Fruit fly (Drosophila melanogaster): ENCODE results near the gene CG3534.
A peak's percentile ranks its signal among the peaks of the same experiment; 100 is the strongest.

CG3534 gene

dm6 chr3R:17002218-17003110 is 6.2 kb downstream of the CG3534 start, which contains the start of the genes Sf3a1 and Irc:
TSS of gene Sf3a1 (minus strand) at chr3R:17002355.
TSS of gene Irc (plus strand) at chr3R:17002875.
- no peak for TF ChIP-seq Rel (GFP tag; optimal IDR thresholded peaks at IDR 0.05)
- peak; percentile 96 for TF ChIP-seq Rel (tag; optimal IDR thresholded peaks at IDR 0.05)
- TF ChIP-seq Hnf4 (GFP tag; optimal IDR thresholded peaks at IDR 0.05), result peak; percentile 50
- peak; percentile 95 for TF ChIP-seq fru (GFP tag; optimal IDR thresholded peaks at IDR 0.05)
- no peak for TF ChIP-seq Sp1 (GFP tag; optimal IDR thresholded peaks at IDR 0.05)
- TF ChIP-seq Hr83 (GFP tag; optimal IDR thresholded peaks at IDR 0.05; ENCODE audit: poor library complexity, severe bottlenecking), result peak; percentile 60
- peak; percentile 4 for TF ChIP-seq rgr (GFP tag; optimal IDR thresholded peaks at IDR 0.05)
- peak; percentile 13 for TF ChIP-seq ey (GFP tag; optimal IDR thresholded peaks at IDR 0.05)
- no peak for TF ChIP-seq CG32264 (GFP tag; optimal IDR thresholded peaks at IDR 0.05)
- TF ChIP-seq Jra (GFP tag; optimal IDR thresholded peaks at IDR 0.05), result peak; percentile 37

dm6 chr3R:17003468-17003867 is 7.2 kb downstream of the CG3534 start:
- TF ChIP-seq Rel (GFP tag; optimal IDR thresholded peaks at IDR 0.05) (no peak), Rel (tag; optimal IDR thresholded peaks at IDR 0.05) (peak; percentile 90), Hnf4 (GFP tag; optimal IDR thresholded peaks at IDR 0.05) (no peak), Vsx2 (GFP tag; optimal IDR thresholded peaks at IDR 0.05; ENCODE audit: partially characterized antibody) (no peak)

dm6 chr3R:17007336-17007735 is 11.1 kb downstream of the CG3534 start:
- TF ChIP-seq jim (GFP tag; optimal IDR thresholded peaks at IDR 0.05) (no peak), Abd-B (GFP tag; optimal IDR thresholded peaks at IDR 0.05) (no peak), Rel (GFP tag; optimal IDR thresholded peaks at IDR 0.05) (no peak), Rel (tag; optimal IDR thresholded peaks at IDR 0.05) (no peak), h (GFP tag; optimal IDR thresholded peaks at IDR 0.05) (no peak), sage (GFP tag; optimal IDR thresholded peaks at IDR 0.05) (no peak), pan (optimal IDR thresholded peaks at IDR 0.05) (no peak), woc (GFP tag; optimal IDR thresholded peaks at IDR 0.05) (no peak), Vsx2 (GFP tag; optimal IDR thresholded peaks at IDR 0.05; ENCODE audit: partially characterized antibody) (no peak), Jra (GFP tag; optimal IDR thresholded peaks at IDR 0.05) (no peak), sv (GFP tag; optimal IDR thresholded peaks at IDR 0.05) (no peak), Hr83 (GFP tag; optimal IDR thresholded peaks at IDR 0.05; ENCODE audit: poor library complexity, severe bottlenecking) (no peak), lola (GFP tag; optimal IDR thresholded peaks at IDR 0.05) (no peak), N (GFP tag; optimal IDR thresholded peaks at IDR 0.05) (no peak), Sp1 (GFP tag; optimal IDR thresholded peaks at IDR 0.05) (no peak), Dfd (GFP tag; optimal IDR thresholded peaks at IDR 0.05) (no peak), usp (GFP tag; optimal IDR thresholded peaks at IDR 0.05) (no peak), foxo (GFP tag; optimal IDR thresholded peaks at IDR 0.05) (no peak), brk (GFP tag; optimal IDR thresholded peaks at IDR 0.05) (no peak), CrebA (GFP tag; optimal IDR thresholded peaks at IDR 0.05; ENCODE audit: borderline replicate concordance) (no peak)

- TF ChIP-seq fru (GFP tag; optimal IDR thresholded peaks at IDR 0.05) (peak; percentile 27), Vsx2 (GFP tag; optimal IDR thresholded peaks at IDR 0.05; ENCODE audit: partially characterized antibody) (peak; percentile 27), pan (optimal IDR thresholded peaks at IDR 0.05) (no peak), Rel (GFP tag; optimal IDR thresholded peaks at IDR 0.05) (no peak), Rel (tag; optimal IDR thresholded peaks at IDR 0.05) (peak; percentile 7), h (GFP tag; optimal IDR thresholded peaks at IDR 0.05) (peak; percentile 74), CG32264 (GFP tag; optimal IDR thresholded peaks at IDR 0.05) (no peak)
These were observed 11.9 kb downstream of the CG3534 start, which contains the start of gene CG8907 for dm6 chr3R:17008018-17008674. TSS of gene CG8907 (plus strand) at chr3R:17008269.

- TF ChIP-seq woc (GFP tag; optimal IDR thresholded peaks at IDR 0.05) (no peak), dl (GFP tag; optimal IDR thresholded peaks at IDR 0.05; ENCODE audit: insufficient read depth in 1 of 2, partially characterized antibody in 2 of 2) (no peak), foxo (GFP tag; optimal IDR thresholded peaks at IDR 0.05) (no peak), jim (GFP tag; optimal IDR thresholded peaks at IDR 0.05) (no peak), tai (GFP tag; optimal IDR thresholded peaks at IDR 0.05) (no peak), psq (GFP tag; optimal IDR thresholded peaks at IDR 0.05) (no peak), dmrt93B (GFP tag; optimal IDR thresholded peaks at IDR 0.05) (no peak), ey (GFP tag; optimal IDR thresholded peaks at IDR 0.05) (no peak), GATAd (GFP tag; optimal IDR thresholded peaks at IDR 0.05) (no peak), dsf (GFP tag; optimal IDR thresholded peaks at IDR 0.05; ENCODE audit: borderline replicate concordance) (no peak), rgr (GFP tag; optimal IDR thresholded peaks at IDR 0.05) (no peak), OdsH (GFP tag; optimal IDR thresholded peaks at IDR 0.05) (no peak), CG9705 (GFP tag; optimal IDR thresholded peaks at IDR 0.05) (no peak)
These were observed 12.4 kb downstream of the CG3534 start for dm6 chr3R:17008675-17009022.

Data from whole organism, wandering third instar larva.